Worm (Caenorhabditis elegans) whole organism, mixed stage, embryonic: ENCODE results near the gene mcm-5.
A peak's percentile ranks its signal among the peaks of the same experiment; 100 is the strongest.

Experiments used
- bed-3 ChIP-seq: fragments of 200-800 bp; sonication (Bioruptor generic); optimal IDR thresholded peaks from 3 replicates; lab custom pipeline; 2018; ENCODE audit warnings: mild to moderate bottlenecking, missing genetic modification characterization, moderate library complexity, missing compliant biosample characterization
- ceh-39 ChIP-seq: fragments of 150-350 bp; optimal IDR thresholded peaks from 2 replicates; lab custom pipeline; 2014; ENCODE audit warnings: missing biosample characterization, missing genetic modification characterization
- ceh-43 ChIP-seq: fragments of 200-800 bp; sonication (Bioruptor generic); optimal IDR thresholded peaks from 2 replicates; lab custom pipeline; 2018; ENCODE audit warnings: mild to moderate bottlenecking, missing genetic modification characterization, moderate library complexity, missing compliant biosample characterization
- ces-1 ChIP-seq: fragments of 150-350 bp; optimal IDR thresholded peaks from 2 replicates; lab custom pipeline; 2014; ENCODE audit warnings: missing biosample characterization, missing genetic modification reagents, missing genetic modification characterization
- cnd-1 ChIP-seq: fragments of 200-800 bp; sonication (Bioruptor generic); optimal IDR thresholded peaks from 2 replicates; lab custom pipeline; 2018; ENCODE audit warnings: mild to moderate bottlenecking, missing genetic modification characterization, missing compliant biosample characterization
- drap-1 ChIP-seq: fragments of 200-800 bp; sonication (Bioruptor generic); optimal IDR thresholded peaks from 3 replicates; lab custom pipeline; 2018; ENCODE audit warnings: mild to moderate bottlenecking, missing genetic modification characterization, missing compliant biosample characterization
- elt-1 ChIP-seq: sonication (generic microtip); optimal IDR thresholded peaks from 2 replicates; lab custom pipeline; 2017; ENCODE audit warnings: missing genetic modification characterization, mild to moderate bottlenecking, missing compliant biosample characterization, antibody characterized with exemption, moderate library complexity, borderline replicate concordance; ENCODE audit not compliant: insufficient read depth
- elt-3 ChIP-seq: fragments of 150-350 bp; optimal IDR thresholded peaks from 2 replicates; lab custom pipeline; 2014; ENCODE audit warnings: missing biosample characterization, missing genetic modification characterization
- ham-2 ChIP-seq: fragments of 200-800 bp; sonication (Bioruptor generic); optimal IDR thresholded peaks from 2 replicates; lab custom pipeline; 2018; ENCODE audit warnings: mild to moderate bottlenecking, missing genetic modification characterization, missing compliant biosample characterization
- hlh-1 ChIP-seq: fragments of 150-350 bp; optimal IDR thresholded peaks from 2 replicates; lab custom pipeline; 2014; ENCODE audit warnings: missing biosample characterization, missing genetic modification reagents, missing genetic modification characterization
- lin-13 ChIP-seq: fragments of 150-350 bp; optimal IDR thresholded peaks from 2 replicates; lab custom pipeline; 2014; ENCODE audit warnings: missing biosample characterization, missing genetic modification characterization
- lin-32 ChIP-seq: fragments of 200-800 bp; sonication (Bioruptor generic); optimal IDR thresholded peaks from 2 replicates; lab custom pipeline; 2018; ENCODE audit warnings: mild to moderate bottlenecking, missing genetic modification characterization, missing compliant biosample characterization
- lsy-2 ChIP-seq: fragments of 150-350 bp; optimal IDR thresholded peaks from 2 replicates; lab custom pipeline; 2014; ENCODE audit warnings: missing biosample characterization, missing genetic modification characterization
- mab-5 ChIP-seq: fragments of 150-350 bp; optimal IDR thresholded peaks from 2 replicates; lab custom pipeline; 2014; ENCODE audit warnings: missing biosample characterization, missing genetic modification characterization
- mep-1 ChIP-seq: fragments of 150-350 bp; optimal IDR thresholded peaks from 2 replicates; lab custom pipeline; 2017; ENCODE audit warnings: missing biosample characterization, missing genetic modification reagents, missing genetic modification characterization, inconsistent platforms
- mls-2 ChIP-seq: sonication (generic microtip); optimal IDR thresholded peaks from 2 replicates; lab custom pipeline; 2016; ENCODE audit warnings: mild to moderate bottlenecking, missing genetic modification characterization, moderate library complexity, missing compliant biosample characterization
- nhr-12 ChIP-seq: fragments of 150-350 bp; optimal IDR thresholded peaks from 2 replicates; lab custom pipeline; 2014; ENCODE audit warnings: missing biosample characterization, missing genetic modification characterization
- nhr-2 ChIP-seq: fragments of 150-350 bp; optimal IDR thresholded peaks from 2 replicates; lab custom pipeline; 2014; ENCODE audit warnings: missing biosample characterization, missing genetic modification characterization
- nhr-28 ChIP-seq: fragments of 150-350 bp; optimal IDR thresholded peaks from 2 replicates; lab custom pipeline; 2014; ENCODE audit warnings: missing biosample characterization, missing genetic modification characterization
- nhr-76 ChIP-seq: sonication (generic microtip); optimal IDR thresholded peaks from 2 replicates; lab custom pipeline; 2017; ENCODE audit warnings: missing biosample characterization, missing genetic modification characterization
- pha-4 ChIP-seq: fragments of 150-350 bp; optimal IDR thresholded peaks from 2 replicates; lab custom pipeline; 2018; ENCODE audit warnings: missing biosample characterization, missing genetic modification reagents, missing genetic modification characterization
- sem-2 ChIP-seq: fragments of 200-800 bp; sonication (Bioruptor generic); optimal IDR thresholded peaks from 2 replicates; lab custom pipeline; 2018; ENCODE audit warnings: mild to moderate bottlenecking, missing genetic modification characterization, missing compliant biosample characterization
- snpc-4 ChIP-seq: fragments of 150-350 bp; optimal IDR thresholded peaks from 2 replicates; lab custom pipeline; 2014; ENCODE audit warnings: missing biosample characterization, missing genetic modification characterization
- tbx-8 ChIP-seq: fragments of 200-800 bp; sonication (Bioruptor generic); optimal IDR thresholded peaks from 2 replicates; lab custom pipeline; 2018; ENCODE audit warnings: mild to moderate bottlenecking, missing genetic modification characterization, moderate library complexity, missing compliant biosample characterization
- unc-39 ChIP-seq: fragments of 150-350 bp; optimal IDR thresholded peaks from 2 replicates; lab custom pipeline; 2014; ENCODE audit warnings: missing biosample characterization, missing genetic modification characterization
- unc-62 ChIP-seq: fragments of 150-350 bp; optimal IDR thresholded peaks from 2 replicates; lab custom pipeline; 2014; ENCODE audit warnings: missing biosample characterization, missing genetic modification reagents, missing genetic modification characterization
- zip-8 ChIP-seq: fragments of 150-350 bp; optimal IDR thresholded peaks from 2 replicates; lab custom pipeline; 2014; ENCODE audit warnings: missing biosample characterization, missing genetic modification characterization

mcm-5 gene

ce11 chrIII:4313061-4313962 lies 22.2 kb upstream of the mcm-5 start, which contains the start of the genes evl-14 and dcn-1 (continued):
- peak; percentile 59 for TF ChIP-seq pha-4 (tag; lab: Kevin White, UChicago)
- no peak for TF ChIP-seq unc-62 (GFP tag; lab: Kevin White, UChicago)
- TF ChIP-seq nhr-2 (tag; lab: Kevin White, UChicago), result no peak
- peak; percentile 39 for TF ChIP-seq mep-1 (tag; lab: Kevin White, UChicago)

DNA sequence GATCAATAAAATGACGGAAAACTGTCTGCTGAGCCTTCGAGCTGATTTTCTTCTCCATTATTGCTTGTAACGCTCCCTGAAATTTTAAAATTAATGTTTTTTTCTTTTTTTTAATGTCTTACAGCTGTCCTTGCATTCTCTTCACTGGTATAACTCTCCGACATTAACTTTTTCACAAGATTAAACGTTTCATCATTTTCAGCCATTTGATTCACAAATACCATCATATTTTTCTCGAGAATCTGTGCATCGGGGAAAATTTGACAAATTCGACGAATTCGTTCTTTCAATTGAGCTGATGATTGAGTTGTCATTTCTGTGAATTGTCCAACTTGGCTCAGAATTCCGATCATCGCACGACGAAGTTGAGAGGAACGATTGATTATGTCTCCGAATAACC lies 18.2 kb upstream of the mcm-5 start:
- TF ChIP-seq snpc-4 (no peak), unc-39 (tag; lab: Kevin White, UChicago) (no peak), bed-3 (GFP tag; lab: Kevin White, UChicago) (no peak), nhr-76 (tag; lab: Kevin White, UChicago) (no peak), drap-1 (GFP tag; lab: Kevin White, UChicago) (no peak)

DNA sequence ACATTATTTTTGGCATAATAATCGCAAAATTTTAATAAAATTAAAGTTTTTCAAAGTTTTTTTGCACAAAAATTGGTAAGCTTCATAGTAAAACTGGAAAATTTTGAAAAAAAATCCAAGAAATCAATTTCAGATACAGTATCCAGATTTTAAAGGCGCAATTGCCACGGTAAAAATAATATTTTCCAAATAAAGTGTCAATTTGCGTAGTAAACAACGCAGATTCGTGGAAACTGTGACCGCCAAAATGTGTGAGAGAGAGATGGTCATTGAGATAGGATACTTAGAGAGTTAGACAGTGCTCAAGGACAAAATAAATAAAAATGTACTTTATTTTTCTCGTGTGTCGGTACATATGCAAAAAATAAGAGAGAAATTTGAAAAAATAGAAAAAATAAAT lies 11.7 kb upstream of the mcm-5 start:
- TF ChIP-seq lsy-2 (tag; lab: Kevin White, UChicago), result no peak
- no peak for TF ChIP-seq unc-39 (tag; lab: Kevin White, UChicago)
- TF ChIP-seq cnd-1, result no peak
- TF ChIP-seq ham-2 (GFP tag; lab: Kevin White, UChicago), result no peak
- TF ChIP-seq snpc-4, result no peak
- TF ChIP-seq tbx-8 (GFP tag; lab: Kevin White, UChicago), result no peak
- TF ChIP-seq lin-32 (GFP tag; lab: Kevin White, UChicago), result no peak
- TF ChIP-seq pha-4 (tag; lab: Kevin White, UChicago), result no peak

DNA sequence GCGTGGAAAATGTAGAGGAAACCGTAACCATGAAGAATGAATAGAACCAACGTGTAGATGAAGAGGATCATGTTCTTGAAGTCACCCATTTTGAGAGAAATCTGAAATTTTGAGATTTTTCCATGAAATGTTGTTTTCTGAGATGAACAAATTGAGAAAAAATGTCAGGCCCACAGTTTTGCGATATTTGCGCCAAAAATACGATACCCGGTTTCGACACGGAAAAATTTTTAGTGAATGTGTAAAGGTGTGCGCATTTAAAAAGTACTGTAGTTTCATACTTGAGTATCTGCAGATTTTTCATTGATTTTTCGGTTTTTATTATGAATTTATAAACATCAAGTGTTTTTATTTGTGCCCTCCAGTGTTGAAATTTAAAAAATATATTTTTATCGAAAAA lies 11.2 kb upstream of the mcm-5 start, which contains the start of gene R10E4.9:
Gene R10E4.9 (minus strand): TSS at position 101 of the 400 bp plus-strand sequence.
- TF ChIP-seq ceh-39 (tag; lab: Kevin White, UChicago) (no peak), zip-8 (tag; lab: Kevin White, UChicago) (no peak), lsy-2 (tag; lab: Kevin White, UChicago) (no peak), elt-3 (no peak), ceh-43 (GFP tag; lab: Kevin White, UChicago) (no peak), sem-2 (no peak), nhr-2 (tag; lab: Kevin White, UChicago) (no peak), unc-39 (tag; lab: Kevin White, UChicago) (no peak), bed-3 (GFP tag; lab: Kevin White, UChicago) (no peak), nhr-28 (no peak), nhr-12 (tag; lab: Kevin White, UChicago) (no peak)

DNA sequence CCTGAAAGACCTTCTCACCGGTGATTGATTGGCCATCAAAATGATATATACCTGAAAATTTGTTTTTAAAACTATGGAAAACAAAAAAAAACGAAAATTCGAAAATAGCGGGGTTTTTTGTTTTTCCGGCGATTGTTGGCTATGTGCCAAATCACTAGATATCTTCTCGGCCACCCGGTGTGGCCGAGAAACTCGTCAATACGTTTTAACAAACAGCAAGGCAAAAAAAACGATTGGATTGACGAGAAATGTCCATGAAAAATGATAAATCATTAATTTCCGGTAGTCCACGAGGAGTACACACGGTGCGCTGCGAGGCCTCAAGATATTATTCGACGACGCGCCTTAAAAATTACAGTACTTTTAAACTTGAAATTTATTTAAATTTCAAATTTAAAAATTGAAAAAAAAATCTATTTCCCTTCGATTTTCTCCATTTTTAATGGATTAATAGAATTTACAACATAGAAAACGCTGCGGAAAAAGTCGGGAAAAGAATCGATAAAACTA lies 10.0 kb upstream of the mcm-5 start, which contains the start of gene R10E4.11:
Gene R10E4.11 (minus strand): TSS at position 51 of the 510 bp plus-strand sequence.
- peak; percentile 13 for TF ChIP-seq ceh-39 (tag; lab: Kevin White, UChicago)
- TF ChIP-seq mls-2 (tag; lab: Kevin White, UChicago), result no peak

- TF ChIP-seq unc-62 (GFP tag; lab: Kevin White, UChicago), result no peak
- no peak for TF ChIP-seq lin-13 (tag; lab: Kevin White, UChicago)
- TF ChIP-seq elt-1, result no peak
- TF ChIP-seq mep-1 (tag; lab: Kevin White, UChicago), result no peak
- TF ChIP-seq bed-3 (GFP tag; lab: Kevin White, UChicago), result no peak
- TF ChIP-seq pha-4 (tag; lab: Kevin White, UChicago), result no peak
- no peak for TF ChIP-seq mab-5 (tag; lab: Kevin White, UChicago)
- TF ChIP-seq cnd-1, result no peak
- TF ChIP-seq ham-2 (GFP tag; lab: Kevin White, UChicago), result no peak
- TF ChIP-seq nhr-2 (tag; lab: Kevin White, UChicago), result no peak
- no peak for TF ChIP-seq hlh-1 (tag; lab: Kevin White, UChicago)
- no peak for TF ChIP-seq ces-1
Observed at ce11 chrIII:4294153-4294862, 3.2 kb upstream of the mcm-5 start, which contains the start of the genes nth-1 and R10E4.7. Gene nth-1 (minus strand): TSS chrIII:4294253. Gene R10E4.7 (plus strand): TSS chrIII:4294812.
